Worm (Caenorhabditis elegans) whole organism, dauer: ENCODE results near the gene hnd-1.

Experiments
- unc-62 ChIP-seq: sonication (generic microtip); optimal IDR thresholded peaks from 2 replicates; lab custom pipeline; 2017; ENCODE audit warnings: missing biosample characterization, missing genetic modification reagents, missing genetic modification characterization

The hnd-1 gene

ce11 chrX:11718751-11719150, 34.4 kb downstream of the hnd-1 start:
- TF ChIP-seq unc-62 (GFP tag; lab: Kevin White, UChicago): no peak

- no peak for TF ChIP-seq unc-62 (GFP tag; lab: Kevin White, UChicago)
Observed at ce11 chrX:11720058-11720457, 35.7 kb downstream of the hnd-1 start.

- no peak for TF ChIP-seq unc-62 (GFP tag; lab: Kevin White, UChicago)
Observed at ce11 chrX:11723781-11724201, 39.4 kb downstream of the hnd-1 start, which contains the start of gene D1053.4. D1053.4 (minus strand) TSS chrX:11723800.

- no peak for TF ChIP-seq unc-62 (GFP tag; lab: Kevin White, UChicago)
Observed at ce11 chrX:11725646-11726045, 41.3 kb downstream of the hnd-1 start.

ce11 chrX:11726450-11726849, 42.1 kb downstream of the hnd-1 start:
- no peak for TF ChIP-seq unc-62 (GFP tag; lab: Kevin White, UChicago)

ce11 chrX:11727761-11728160, 43.4 kb downstream of the hnd-1 start, which contains the start of the genes gst-42 and D1053.2:
gst-42 (minus strand) TSS chrX:11727936.
D1053.2 (plus strand) TSS chrX:11728151.
- TF ChIP-seq unc-62 (GFP tag; lab: Kevin White, UChicago): no peak

- TF ChIP-seq unc-62 (GFP tag; lab: Kevin White, UChicago): no peak
Observed at ce11 chrX:11732752-11733151, 48.4 kb downstream of the hnd-1 start.

ce11 chrX:11734110-11734509, 49.7 kb downstream of the hnd-1 start:
- TF ChIP-seq unc-62 (GFP tag; lab: Kevin White, UChicago): no peak
